Worm (Caenorhabditis elegans): ENCODE measurements around the gene sap-140.
A peak's percentile ranks its signal among the peaks of the same experiment; 100 is the strongest.

sap-140 gene

DNA sequence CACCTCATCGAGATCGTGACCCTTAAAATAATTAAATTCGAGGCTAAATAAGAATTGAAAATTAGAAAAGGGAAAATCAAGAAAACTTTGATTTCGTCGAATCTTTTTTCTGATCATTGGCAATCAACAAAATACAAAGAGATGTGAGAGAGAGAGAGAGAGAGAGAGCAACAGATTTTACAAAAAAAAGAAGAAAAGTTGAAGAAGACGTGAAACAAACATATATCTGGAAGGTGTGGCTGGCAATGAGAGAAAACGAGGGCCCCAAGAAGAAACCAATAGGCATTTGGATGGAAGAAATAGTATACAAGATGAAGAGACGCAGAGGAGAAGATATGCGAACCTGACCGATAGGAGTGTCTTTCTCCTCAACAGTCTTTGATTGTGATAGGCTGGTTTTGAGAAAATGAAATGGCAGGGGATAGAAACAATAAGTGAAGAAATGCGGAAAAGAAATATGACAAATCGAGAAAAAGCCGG is 10.4 kb upstream of the sap-140 start, which contains the start of gene mup-4:
Gene mup-4 (minus strand): TSS at position 51 of the 480 bp plus-strand sequence.
- TF ChIP-seq ceh-28 (tag; optimal IDR thresholded peaks at IDR 0.05), result no peak
- no peak for TF ChIP-seq fos-1 (tag; optimal IDR thresholded peaks at IDR 0.05)
- TF ChIP-seq dmd-6 (GFP tag; IDR thresholded peaks at IDR 0.05), result no peak

DNA sequence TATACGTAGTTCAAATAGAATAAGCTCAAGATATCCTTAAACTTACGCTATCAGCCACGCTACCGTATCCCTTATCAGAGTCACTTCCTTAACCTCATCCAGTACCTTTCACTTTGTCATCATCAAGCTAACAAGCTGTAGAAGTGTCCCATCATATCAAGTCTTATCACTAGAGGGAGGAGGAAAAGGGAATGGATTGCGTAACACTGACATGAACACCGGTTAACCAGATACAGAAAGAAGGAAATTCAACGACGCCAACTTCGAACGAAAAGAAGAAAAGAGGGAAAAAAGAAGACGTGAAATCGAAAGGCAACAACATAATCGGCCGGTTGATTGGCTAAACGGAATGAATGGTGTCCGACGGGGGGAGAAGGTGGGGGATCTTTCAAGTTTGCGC is 9.5 kb upstream of the sap-140 start:
- TF ChIP-seq cey-2 (tag; optimal IDR thresholded peaks at IDR 0.05; ENCODE audit: borderline replicate concordance, insufficient read depth), result no peak
- no peak for TF ChIP-seq ZK337.2 (GFP tag; IDR thresholded peaks at IDR 0.05)
- no peak for TF ChIP-seq mxl-3 (GFP tag; optimal IDR thresholded peaks at IDR 0.05)
- TF ChIP-seq dmd-9 (GFP tag; IDR thresholded peaks at IDR 0.05), result no peak
- TF ChIP-seq nhr-77 (tag; optimal IDR thresholded peaks at IDR 0.05), result no peak
- no peak for TF ChIP-seq zfp-3 (GFP tag; conservative IDR thresholded peaks at IDR 0.05)
- no peak for TF ChIP-seq ceh-44 (GFP tag; IDR thresholded peaks at IDR 0.05)
- no peak for TF ChIP-seq mep-1 (tag; optimal IDR thresholded peaks at IDR 0.05)
- TF ChIP-seq Y48G9A.11 (GFP tag; IDR thresholded peaks at IDR 0.05), result no peak
- no peak for TF ChIP-seq unc-62 (GFP tag; optimal IDR thresholded peaks at IDR 0.05 in 1 of 2)
- TF ChIP-seq unc-62 (tag; optimal IDR thresholded peaks at IDR 0.05), result no peak
- TF ChIP-seq nhr-111 (GFP tag; optimal IDR thresholded peaks at IDR 0.05), result no peak
- no peak for TF ChIP-seq T20F7.1 (GFP tag; optimal IDR thresholded peaks at IDR 0.05)
- no peak for TF ChIP-seq mdl-1 (tag; optimal IDR thresholded peaks at IDR 0.05)
- TF ChIP-seq dmd-6 (GFP tag; IDR thresholded peaks at IDR 0.05), result no peak

DNA sequence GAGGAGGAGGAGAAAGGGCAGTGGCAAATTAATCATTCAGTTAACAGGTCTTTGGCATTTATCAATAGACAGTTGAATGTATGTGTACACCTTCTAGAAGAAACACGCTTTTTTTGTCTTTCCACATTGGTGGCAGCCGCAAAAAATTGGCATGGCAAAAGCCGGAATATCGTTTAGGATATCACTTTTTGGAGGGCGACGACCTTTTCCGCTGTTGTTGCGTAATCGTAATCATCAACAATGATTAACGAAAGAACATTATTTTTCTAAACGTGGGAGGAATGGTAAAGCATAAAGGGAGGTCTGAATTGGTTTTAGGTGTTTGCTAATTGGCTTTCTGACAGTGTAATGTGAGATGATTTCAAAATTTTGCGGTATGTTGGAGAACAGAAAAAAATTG is 7.6 kb upstream of the sap-140 start:
- no peak for TF ChIP-seq lim-7 (GFP tag; IDR thresholded peaks at IDR 0.05)
- no peak for TF ChIP-seq lin-29 (GFP tag; IDR thresholded peaks at IDR 0.05)
- TF ChIP-seq ZK546.5 (tag; optimal IDR thresholded peaks at IDR 0.05), result no peak
- peak; percentile 35 for TF ChIP-seq mxl-3 (GFP tag; optimal IDR thresholded peaks at IDR 0.05)
- TF ChIP-seq Y105C5A.15 (GFP tag; IDR thresholded peaks at IDR 0.05), result no peak
- no peak for TF ChIP-seq madf-5 (GFP tag; IDR thresholded peaks at IDR 0.05)
- TF ChIP-seq nhr-28 (tag; optimal IDR thresholded peaks at IDR 0.05), result peak; percentile 0
- peak in 1 of 2 experiments; percentile 22 for TF ChIP-seq hif-1 (tag; optimal IDR thresholded peaks at IDR 0.05)
- no peak for TF ChIP-seq lsy-2 (tag; optimal IDR thresholded peaks at IDR 0.05)
- peak in 1 of 2 experiments; percentile 67 for TF ChIP-seq unc-62 (GFP tag; optimal IDR thresholded peaks at IDR 0.05 in 1 of 2)
- TF ChIP-seq unc-62 (tag; optimal IDR thresholded peaks at IDR 0.05), result no peak
- peak; percentile 22 for TF ChIP-seq hlh-11 (tag; optimal IDR thresholded peaks at IDR 0.05)

DNA sequence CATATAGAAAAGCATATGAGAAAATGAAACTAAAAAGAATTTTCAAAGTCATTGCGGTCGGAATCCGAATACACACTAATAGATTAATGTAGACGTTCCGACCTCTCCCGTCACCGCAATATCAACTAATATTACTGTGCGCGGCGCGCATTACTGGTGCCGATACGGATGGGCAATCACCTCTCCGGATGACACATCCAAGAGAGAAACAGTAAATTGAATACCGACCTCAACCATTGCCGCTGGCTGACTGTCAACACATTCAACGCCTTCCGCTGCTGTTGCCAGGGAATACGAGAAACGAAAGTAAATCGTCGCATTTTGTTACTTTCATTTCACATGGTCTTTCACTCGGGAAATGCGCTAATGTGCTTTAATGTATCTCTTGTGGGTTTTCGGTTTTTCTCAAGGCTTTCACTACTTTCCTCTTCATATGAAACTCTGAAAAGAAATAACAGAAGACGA is 4.7 kb upstream of the sap-140 start:
- peak; percentile 30 for TF ChIP-seq duxl-1 (tag; optimal IDR thresholded peaks at IDR 0.05; ENCODE audit: poor library complexity)
- TF ChIP-seq lim-7 (GFP tag; IDR thresholded peaks at IDR 0.05), result peak; percentile 17; the same call in 1 of the 2 replicates
- TF ChIP-seq rbr-2 (tag; optimal IDR thresholded peaks at IDR 0.05), result no peak
- TF ChIP-seq snpc-4 (tag; optimal IDR thresholded peaks at IDR 0.05), result no peak
- no peak for TF ChIP-seq hmg-1.1 (GFP tag; IDR thresholded peaks at IDR 0.05)
- peak; percentile 43 for TF ChIP-seq unc-130 (GFP tag; optimal IDR thresholded peaks at IDR 0.05)
- peak; percentile 61; the same call in 1 of the 2 replicates for TF ChIP-seq T26A8.4 (GFP tag; IDR thresholded peaks at IDR 0.05)
- TF ChIP-seq arid-1 (GFP tag; conservative IDR thresholded peaks at IDR 0.05), result 0 out of 2 replicates have a peak, but pooled peaks have one; percentile 21
- no peak for TF ChIP-seq lin-29 (GFP tag; IDR thresholded peaks at IDR 0.05)
- TF ChIP-seq dmd-8 (GFP tag; IDR thresholded peaks at IDR 0.05), result 0 out of 2 replicates have a peak, but pooled peaks have one; percentile 46
- TF ChIP-seq Y75B8A.6 (GFP tag; IDR thresholded peaks at IDR 0.05), result 0 out of 2 replicates have a peak, but pooled peaks have one; percentile 9
- no peak for TF ChIP-seq skn-1 (tag; optimal IDR thresholded peaks at IDR 0.05)
- TF ChIP-seq dpl-1 (GFP tag; optimal IDR thresholded peaks at IDR 0.05), result no peak
- TF ChIP-seq R02D3.7 (tag; optimal IDR thresholded peaks at IDR 0.05), result no peak
- TF ChIP-seq spr-1 (tag; optimal IDR thresholded peaks at IDR 0.05), result no peak
- peak in 1 of 2 experiments; percentile 58 for TF ChIP-seq daf-16 (GFP tag; optimal IDR thresholded peaks at IDR 0.05)
- peak; percentile 9 for TF ChIP-seq daf-16 (tag; optimal IDR thresholded peaks at IDR 0.05)
- TF ChIP-seq aly-2 (tag; optimal IDR thresholded peaks at IDR 0.05), result no peak
- TF ChIP-seq madf-9 (GFP tag; conservative IDR thresholded peaks at IDR 0.05), result 0 out of 2 replicates have a peak, but pooled peaks have one; percentile 22
- 0 out of 2 replicates have a peak, but pooled peaks have one; percentile 37 for TF ChIP-seq nhr-42 (GFP tag; IDR thresholded peaks at IDR 0.05)
- TF ChIP-seq zip-2 (tag; optimal IDR thresholded peaks at IDR 0.05), result peak; percentile 24
- TF ChIP-seq Y48G9A.11 (GFP tag; IDR thresholded peaks at IDR 0.05), result peak; percentile 45; the same call in 1 of the 2 replicates
- TF ChIP-seq vab-7 (GFP tag; IDR thresholded peaks at IDR 0.05), result no peak

All from whole organism, L4 larva.